Worm (Caenorhabditis elegans) whole organism, L3 larva: ENCODE measurements around the gene fbxa-27.
"Not testable (repeated sequence)": the region's sequence is repeated elsewhere in the genome, so short reads cannot be mapped to it uniquely, and the experiment has no call there.

Experiments used
- R02D3.7 ChIP-seq: fragments of 150-350 bp; optimal IDR thresholded peaks from 2 replicates; lab custom pipeline; 2014; ENCODE audit warnings: missing biosample characterization, missing genetic modification characterization
- ZK546.5 ChIP-seq: sonication (generic microtip); optimal IDR thresholded peaks from 2 replicates; lab custom pipeline; 2017; ENCODE audit warnings: missing biosample characterization, missing genetic modification characterization
- aly-2 ChIP-seq: fragments of 150-350 bp; optimal IDR thresholded peaks from 2 replicates; lab custom pipeline; 2014; ENCODE audit warnings: missing biosample characterization, missing genetic modification characterization
- ceh-16 ChIP-seq: sonication (generic microtip); optimal IDR thresholded peaks from 2 replicates; lab custom pipeline; 2017; ENCODE audit warnings: missing biosample characterization, missing genetic modification characterization
- ceh-28 ChIP-seq: fragments of 150-350 bp; optimal IDR thresholded peaks from 2 replicates; lab custom pipeline; 2014; ENCODE audit warnings: missing biosample characterization, missing genetic modification reagents, missing genetic modification characterization
- ceh-9 ChIP-seq: sonication (generic microtip); optimal IDR thresholded peaks from 2 replicates; lab custom pipeline; 2018; ENCODE audit warnings: missing biosample characterization, missing genetic modification characterization
- daf-12 ChIP-seq: fragments of 150-350 bp; optimal IDR thresholded peaks from 2 replicates; lab custom pipeline; 2014; ENCODE audit warnings: missing biosample characterization, missing genetic modification reagents, missing genetic modification characterization
- egl-27 ChIP-seq: sonication (generic microtip); optimal IDR thresholded peaks from 4 replicates; lab custom pipeline; 2017; ENCODE audit warnings: missing biosample characterization, missing genetic modification reagents, missing genetic modification characterization
- egl-5 ChIP-seq: fragments of 150-350 bp; optimal IDR thresholded peaks from 2 replicates; lab custom pipeline; 2017; ENCODE audit warnings: missing biosample characterization, missing genetic modification reagents, missing genetic modification characterization, inconsistent platforms
- elt-1 ChIP-seq: fragments of 150-350 bp; optimal IDR thresholded peaks from 2 replicates; lab custom pipeline; 2014; ENCODE audit warnings: missing biosample characterization, missing genetic modification characterization
- elt-2 ChIP-seq: sonication (generic microtip); optimal IDR thresholded peaks from 2 replicates; lab custom pipeline; 2016; ENCODE audit warnings: missing genetic modification reagents, mild to moderate bottlenecking, missing genetic modification characterization, missing compliant biosample characterization
- elt-3 ChIP-seq, 3 experiments: fragments of 150-350 bp in 1 of 3; sonication (generic microtip) in 2 of 3; optimal IDR thresholded peaks; 2 replicates in 2 of 3; 4 replicates in 1 of 3; lab custom pipeline; 2014 to 2017; ENCODE audit warnings: missing biosample characterization in 3 of 3, missing genetic modification characterization in 3 of 3
- fkh-10 ChIP-seq: sonication (generic microtip); optimal IDR thresholded peaks from 2 replicates; lab custom pipeline; 2017; ENCODE audit warnings: missing biosample characterization, missing genetic modification reagents, missing genetic modification characterization
- fkh-2 ChIP-seq: fragments of 150-350 bp; optimal IDR thresholded peaks from 2 replicates; lab custom pipeline; 2014; ENCODE audit warnings: missing biosample characterization, missing genetic modification reagents, missing genetic modification characterization
- lin-39 ChIP-seq: fragments of 150-350 bp; optimal IDR thresholded peaks from 2 replicates; lab custom pipeline; 2018; ENCODE audit warnings: missing biosample characterization, missing genetic modification reagents, missing genetic modification characterization
- lsy-12 ChIP-seq: sonication (generic microtip); optimal IDR thresholded peaks from 2 replicates; lab custom pipeline; 2016; ENCODE audit warnings: mild to moderate bottlenecking, missing genetic modification characterization, missing compliant biosample characterization
- mdl-1 ChIP-seq: fragments of 150-350 bp; optimal IDR thresholded peaks from 2 replicates; lab custom pipeline; 2014; ENCODE audit warnings: missing biosample characterization, missing genetic modification characterization
- mml-1 ChIP-seq: fragments of 150-350 bp; sonication (generic microtip); optimal IDR thresholded peaks from 3 replicates; lab custom pipeline; 2014; ENCODE audit warnings: missing biosample characterization, missing genetic modification characterization
- nfya-1 ChIP-seq: sonication (generic microtip); optimal IDR thresholded peaks from 2 replicates; lab custom pipeline; 2017; ENCODE audit warnings: missing genetic modification characterization, mild to moderate bottlenecking, missing compliant biosample characterization, antibody characterized with exemption, moderate library complexity; ENCODE audit not compliant: insufficient read depth
- nhr-11 ChIP-seq: fragments of 150-350 bp; optimal IDR thresholded peaks from 2 replicates; lab custom pipeline; 2014; ENCODE audit warnings: missing biosample characterization, missing genetic modification characterization
- nhr-12 ChIP-seq: fragments of 150-350 bp; optimal IDR thresholded peaks from 2 replicates; lab custom pipeline; 2014; ENCODE audit warnings: missing biosample characterization, missing genetic modification characterization
- nhr-23 ChIP-seq: fragments of 150-350 bp; optimal IDR thresholded peaks from 2 replicates; lab custom pipeline; 2014; ENCODE audit warnings: missing biosample characterization, missing genetic modification reagents, missing genetic modification characterization
- nhr-237 ChIP-seq: fragments of 150-350 bp; optimal IDR thresholded peaks from 2 replicates; lab custom pipeline; 2014; ENCODE audit warnings: missing biosample characterization, missing genetic modification characterization
- nhr-25 ChIP-seq: sonication (generic microtip); optimal IDR thresholded peaks from 2 replicates; lab custom pipeline; 2017; ENCODE audit warnings: missing biosample characterization, missing genetic modification characterization
- nhr-28 ChIP-seq: fragments of 150-350 bp; optimal IDR thresholded peaks from 2 replicates; lab custom pipeline; 2014; ENCODE audit warnings: missing biosample characterization, missing genetic modification characterization
- nhr-43 ChIP-seq: sonication (generic microtip); optimal IDR thresholded peaks from 2 replicates; lab custom pipeline; 2016; ENCODE audit warnings: mild to moderate bottlenecking, missing genetic modification characterization, missing compliant biosample characterization; ENCODE audit not compliant: poor library complexity, severe bottlenecking
- nhr-67 ChIP-seq: fragments of 150-350 bp; optimal IDR thresholded peaks from 2 replicates; lab custom pipeline; 2014; ENCODE audit warnings: missing biosample characterization, missing genetic modification characterization
- nhr-76 ChIP-seq: fragments of 150-350 bp; sonication (generic microtip); optimal IDR thresholded peaks from 5 replicates; lab custom pipeline; 2014; ENCODE audit warnings: missing biosample characterization, missing genetic modification characterization
- pha-4 ChIP-seq: fragments of 150-350 bp; optimal IDR thresholded peaks from 2 replicates; lab custom pipeline; 2014; ENCODE audit warnings: missing biosample characterization, missing genetic modification reagents, missing genetic modification characterization
- pqm-1 ChIP-seq: fragments of 150-350 bp; optimal IDR thresholded peaks from 2 replicates; lab custom pipeline; 2017; ENCODE audit warnings: missing biosample characterization, missing genetic modification characterization, inconsistent platforms
- skn-1 ChIP-seq: fragments of 150-350 bp; optimal IDR thresholded peaks from 2 replicates; lab custom pipeline; 2014; ENCODE audit warnings: missing biosample characterization, missing genetic modification characterization
- unc-39 ChIP-seq: sonication (generic microtip); optimal IDR thresholded peaks from 4 replicates; lab custom pipeline; 2017; ENCODE audit warnings: missing biosample characterization, missing genetic modification characterization
- unc-62 ChIP-seq: fragments of 150-350 bp; sonication (generic microtip); optimal IDR thresholded peaks from 4 replicates; lab custom pipeline; 2014; ENCODE audit warnings: missing biosample characterization, missing genetic modification reagents, missing genetic modification characterization
- ztf-11 ChIP-seq: fragments of 150-350 bp; optimal IDR thresholded peaks from 2 replicates; lab custom pipeline; 2014; ENCODE audit warnings: missing biosample characterization, missing genetic modification characterization
- ztf-4 ChIP-seq: fragments of 150-350 bp; optimal IDR thresholded peaks from 2 replicates; lab custom pipeline; 2014; ENCODE audit warnings: missing biosample characterization, missing genetic modification characterization

fbxa-27 gene

ce11 chrIII:1357973-1358372 is 15.2 kb downstream of the fbxa-27 start, which contains the start of gene Y82E9BR.8:
TSS of gene Y82E9BR.8 (minus strand) at chrIII:1358073.
- TF ChIP-seq nhr-28, ceh-28, fkh-2 (tag; lab: Kevin White, UChicago): not testable (repeated sequence)

ce11 chrIII:1359669-1360068 is 16.9 kb downstream of the fbxa-27 start, which contains the start of gene Y82E9BR.9:
TSS of gene Y82E9BR.9 (minus strand) at chrIII:1359769.
- TF ChIP-seq nhr-43 (tag; lab: Kevin White, UChicago), result no peak
- TF ChIP-seq pha-4 (tag; lab: Kevin White, UChicago), result no peak
- TF ChIP-seq mdl-1 (tag; lab: Kevin White, UChicago), result no peak
- no peak for TF ChIP-seq elt-3 (tag; optimal IDR thresholded peaks at IDR 0.05; lab: Kevin White, UChicago)
- TF ChIP-seq nhr-11 (tag; lab: Kevin White, UChicago), result no peak
- TF ChIP-seq nhr-67 (tag; lab: Kevin White, UChicago), result no peak
- TF ChIP-seq lsy-12 (tag; lab: Kevin White, UChicago), result no peak
- no peak for TF ChIP-seq aly-2
- no peak for TF ChIP-seq pqm-1 (tag; lab: Kevin White, UChicago)
- TF ChIP-seq egl-27 (tag; lab: Kevin White, UChicago), result no peak
- TF ChIP-seq R02D3.7 (tag; lab: Kevin White, UChicago), result no peak
- no peak for TF ChIP-seq mml-1 (tag; lab: Kevin White, UChicago)
- no peak for TF ChIP-seq ztf-4 (tag; lab: Kevin White, UChicago)
- no peak for TF ChIP-seq ZK546.5 (tag; lab: Kevin White, UChicago)

ce11 chrIII:1372563-1372962 is 29.8 kb downstream of the fbxa-27 start:
- TF ChIP-seq pha-4 (tag; lab: Kevin White, UChicago), result no peak
- no peak for TF ChIP-seq ztf-4 (tag; lab: Kevin White, UChicago)
- TF ChIP-seq unc-39 (tag; lab: Kevin White, UChicago), result no peak
- no peak for TF ChIP-seq nfya-1
- TF ChIP-seq unc-62 (GFP tag; lab: Kevin White, UChicago), result no peak
- no peak for TF ChIP-seq fkh-10
- TF ChIP-seq daf-12 (tag; lab: Kevin White, UChicago), result no peak
- no peak for TF ChIP-seq nhr-76
- no peak for TF ChIP-seq ceh-16
- TF ChIP-seq nhr-25, result no peak
- no peak for TF ChIP-seq elt-2 (tag; lab: Kevin White, UChicago)
- no peak for TF ChIP-seq nhr-237 (tag; lab: Kevin White, UChicago)
- no peak for TF ChIP-seq nhr-11 (tag; lab: Kevin White, UChicago)
- no peak for TF ChIP-seq nhr-12 (tag; lab: Kevin White, UChicago)
- TF ChIP-seq aly-2, result no peak
- no peak for TF ChIP-seq egl-27 (tag; lab: Kevin White, UChicago)
- TF ChIP-seq lin-39, result no peak
- TF ChIP-seq skn-1 (tag; lab: Kevin White, UChicago), result no peak
- no peak for TF ChIP-seq R02D3.7 (tag; lab: Kevin White, UChicago)
- TF ChIP-seq egl-5 (tag; lab: Kevin White, UChicago), result no peak

ce11 chrIII:1374355-1374807 is 31.6 kb downstream of the fbxa-27 start, which contains the start of gene Y82E9BR.20:
TSS of gene Y82E9BR.20 (plus strand) at chrIII:1374405.
- TF ChIP-seq elt-2 (tag; lab: Kevin White, UChicago) (no peak), ceh-9 (tag; lab: Kevin White, UChicago) (no peak), nhr-28 (tag; lab: Kevin White, UChicago) (no peak), nhr-25 (no peak), ceh-16 (no peak), nhr-23 (tag; lab: Kevin White, UChicago) (no peak), R02D3.7 (tag; lab: Kevin White, UChicago) (no peak), unc-62 (GFP tag; lab: Kevin White, UChicago) (no peak), elt-3 (tag; optimal IDR thresholded peaks at IDR 0.05; lab: Kevin White, UChicago) (no peak), elt-1 (tag; lab: Kevin White, UChicago) (no peak), ceh-28 (tag; lab: Kevin White, UChicago) (no peak), ztf-11 (tag; lab: Kevin White, UChicago) (no peak), nhr-43 (tag; lab: Kevin White, UChicago) (no peak), pqm-1 (tag; lab: Kevin White, UChicago) (no peak), mml-1 (tag; lab: Kevin White, UChicago) (no peak)
